Fruit fly (Drosophila melanogaster) whole organism, embryonic: Measurements from ENCODE around the gene BTBD9.

Experiments used
- Antp ChIP-seq: fragments of 200-800 bp; sonication (Bioruptor generic); optimal IDR thresholded peaks from 3 replicates; lab custom pipeline; 2016; ENCODE audit warnings: missing biosample characterization, missing genetic modification characterization
- Atf6 ChIP-seq: fragments of 200-800 bp; sonication (Bioruptor generic); IDR thresholded peaks from 2 replicates; pipeline ENCODE4 v1.3.6; 2022; ENCODE audit warnings: missing biosample characterization, missing genetic modification characterization
- CG10959 ChIP-seq: fragments of 200-800 bp; sonication (Bioruptor generic); IDR thresholded peaks from 2 replicates; pipeline ENCODE4 v1.3.6; 2022; ENCODE audit warnings: missing biosample characterization, missing genetic modification characterization
- CG10979 ChIP-seq: fragments of 200-800 bp; sonication (Bioruptor generic); optimal IDR thresholded peaks from 2 replicates; lab custom pipeline; 2018; ENCODE audit warnings: missing biosample characterization, mild to moderate bottlenecking, missing genetic modification characterization, moderate library complexity
- CG11093 ChIP-seq: fragments of 200-800 bp; sonication (Bioruptor generic); IDR thresholded peaks from 3 replicates; pipeline ENCODE4 v1.3.6; 2022; ENCODE audit warnings: missing biosample characterization, missing genetic modification characterization
- CG11504 ChIP-seq: fragments of 200-800 bp; sonication (Bioruptor generic); optimal IDR thresholded peaks from 3 replicates; lab custom pipeline; 2019; ENCODE audit warnings: missing biosample characterization, mild to moderate bottlenecking, missing genetic modification characterization, moderate library complexity
- CG13296 ChIP-seq: fragments of 200-800 bp; sonication (Bioruptor generic); optimal IDR thresholded peaks from 3 replicates; lab custom pipeline; 2018; ENCODE audit warnings: missing biosample characterization, mild to moderate bottlenecking, missing genetic modification characterization
- CG13894 ChIP-seq: fragments of 200-800 bp; sonication (Bioruptor generic); optimal IDR thresholded peaks from 3 replicates; lab custom pipeline; 2018; ENCODE audit warnings: missing biosample characterization, mild to moderate bottlenecking, missing genetic modification characterization, moderate library complexity
- CG15514 ChIP-seq: fragments of 200-800 bp; sonication (Bioruptor generic); optimal IDR thresholded peaks from 3 replicates; lab custom pipeline; 2017; ENCODE audit warnings: missing biosample characterization, missing genetic modification characterization, mild to moderate bottlenecking, moderate library complexity, missing genetic modification reagents
- CG16815 ChIP-seq: fragments of 200-800 bp; sonication (Bioruptor generic); optimal IDR thresholded peaks from 3 replicates; lab custom pipeline; 2017; ENCODE audit warnings: missing biosample characterization, mild to moderate bottlenecking, missing genetic modification characterization
- CG17385 ChIP-seq: fragments of 200-800 bp; sonication (Bioruptor generic); optimal IDR thresholded peaks from 3 replicates; lab custom pipeline; 2018; ENCODE audit warnings: missing biosample characterization, mild to moderate bottlenecking, missing genetic modification characterization
- CG18619 ChIP-seq: fragments of 200-800 bp; sonication (Bioruptor generic); optimal IDR thresholded peaks from 3 replicates; lab custom pipeline; 2017; ENCODE audit warnings: missing biosample characterization, mild to moderate bottlenecking, missing genetic modification characterization
- CG2116 ChIP-seq: fragments of 200-800 bp; sonication (Bioruptor generic); optimal IDR thresholded peaks from 3 replicates; lab custom pipeline; 2018; ENCODE audit warnings: missing biosample characterization, mild to moderate bottlenecking, missing genetic modification characterization
- CG2875 ChIP-seq: fragments of 200-800 bp; sonication (Bioruptor generic); optimal IDR thresholded peaks from 2 replicates; lab custom pipeline; 2017; ENCODE audit warnings: missing biosample characterization, mild to moderate bottlenecking, missing genetic modification characterization, missing genetic modification reagents
- CG31224 ChIP-seq: fragments of 200-800 bp; sonication (Bioruptor generic); IDR thresholded peaks from 2 replicates; pipeline ENCODE4 v1.3.6; 2022; ENCODE audit warnings: missing biosample characterization, missing genetic modification characterization
- CG3407 ChIP-seq: fragments of 200-800 bp; sonication (Bioruptor generic); optimal IDR thresholded peaks from 2 replicates; lab custom pipeline; 2018; ENCODE audit warnings: missing biosample characterization, mild to moderate bottlenecking, missing genetic modification characterization
- CG34376 ChIP-seq: fragments of 200-800 bp; sonication (Bioruptor generic); optimal IDR thresholded peaks from 2 replicates; lab custom pipeline; 2018; ENCODE audit warnings: missing biosample characterization, mild to moderate bottlenecking, missing genetic modification characterization
- CG4360 ChIP-seq: fragments of 200-800 bp; sonication (Bioruptor generic); IDR thresholded peaks from 2 replicates; pipeline ENCODE4 v1.3.6; 2022; ENCODE audit warnings: missing biosample characterization, missing genetic modification characterization
- CG4707 ChIP-seq: fragments of 200-800 bp; sonication (Bioruptor generic); optimal IDR thresholded peaks from 2 replicates; lab custom pipeline; 2018; ENCODE audit warnings: missing biosample characterization, mild to moderate bottlenecking, missing genetic modification characterization, moderate library complexity
- CG5245 ChIP-seq: fragments of 200-800 bp; sonication (Bioruptor generic); optimal IDR thresholded peaks from 3 replicates; lab custom pipeline; 2016; ENCODE audit warnings: missing biosample characterization, missing genetic modification characterization
- CG6683 ChIP-seq: fragments of 200-800 bp; sonication (Bioruptor generic); optimal IDR thresholded peaks from 2 replicates; lab custom pipeline; 2017; ENCODE audit warnings: missing biosample characterization, mild to moderate bottlenecking, missing genetic modification characterization, missing genetic modification reagents
- CG7839 ChIP-seq: fragments of 200-800 bp; sonication (Bioruptor generic); optimal IDR thresholded peaks from 3 replicates; lab custom pipeline; 2018; ENCODE audit warnings: missing biosample characterization, mild to moderate bottlenecking, missing genetic modification characterization, moderate library complexity
- CG8089 ChIP-seq: fragments of 200-800 bp; sonication (Bioruptor generic); optimal IDR thresholded peaks from 3 replicates; lab custom pipeline; 2016; ENCODE audit warnings: missing biosample characterization, missing genetic modification characterization
- Doc3 ChIP-seq: fragments of 200-800 bp; sonication (Bioruptor generic); IDR thresholded peaks from 3 replicates; pipeline ENCODE4 v1.3.6; 2022; ENCODE audit warnings: missing biosample characterization, missing genetic modification characterization; ENCODE audit not compliant: partially characterized antibody
- Ets65A ChIP-seq: fragments of 200-800 bp; sonication (Bioruptor generic); peaks from one replicate; lab custom pipeline; 2016; ENCODE audit warnings: missing biosample characterization, missing genetic modification characterization
- Fer2 ChIP-seq: fragments of 200-800 bp; sonication (Bioruptor generic); optimal IDR thresholded peaks from 2 replicates; lab custom pipeline; 2018; ENCODE audit warnings: missing biosample characterization, mild to moderate bottlenecking, missing genetic modification characterization, moderate library complexity
- HmgD ChIP-seq: fragments of 200-800 bp; sonication (Bioruptor generic); optimal IDR thresholded peaks from 3 replicates; lab custom pipeline; 2016; ENCODE audit warnings: missing biosample characterization, missing genetic modification characterization
- Hmx ChIP-seq: fragments of 200-800 bp; sonication (Bioruptor generic); optimal IDR thresholded peaks from 2 replicates; lab custom pipeline; 2016; ENCODE audit warnings: missing biosample characterization, missing genetic modification characterization
- Kr ChIP-seq: fragments of 200-800 bp; sonication (Bioruptor generic); optimal IDR thresholded peaks from 2 replicates; lab custom pipeline; 2017; ENCODE audit warnings: missing biosample characterization, mild to moderate bottlenecking, missing genetic modification characterization
- Oaz ChIP-seq: fragments of 200-800 bp; sonication (Bioruptor generic); IDR thresholded peaks from 2 replicates; pipeline ENCODE4 v1.3.6; 2022; ENCODE audit warnings: missing biosample characterization, missing genetic modification characterization
- Side ChIP-seq: fragments of 200-800 bp; sonication (Bioruptor generic); optimal IDR thresholded peaks from 2 replicates; lab custom pipeline; 2016; ENCODE audit warnings: missing biosample characterization, missing genetic modification characterization
- Sin3A ChIP-seq: fragments of >200 bp; optimal IDR thresholded peaks from 2 replicates; lab custom pipeline; 2018
- Ssrp ChIP-seq: fragments of 200-800 bp; sonication (Bioruptor generic); optimal IDR thresholded peaks from 2 replicates; lab custom pipeline; 2018; ENCODE audit warnings: missing biosample characterization, mild to moderate bottlenecking, missing genetic modification characterization, moderate library complexity
- YL-1 ChIP-seq: fragments of 200-800 bp; sonication (Bioruptor generic); optimal IDR thresholded peaks from 3 replicates; lab custom pipeline; 2017; ENCODE audit warnings: missing biosample characterization, mild to moderate bottlenecking, missing genetic modification characterization
- al ChIP-seq: fragments of 200-800 bp; sonication (Bioruptor generic); IDR thresholded peaks from 2 replicates; pipeline ENCODE4 v1.3.6; 2022; ENCODE audit warnings: missing biosample characterization, missing genetic modification characterization
- caup ChIP-seq: fragments of 200-800 bp; sonication (Bioruptor generic); optimal IDR thresholded peaks from 3 replicates; lab custom pipeline; 2017; ENCODE audit warnings: missing biosample characterization, mild to moderate bottlenecking, missing genetic modification characterization, moderate library complexity; ENCODE audit not compliant: severe bottlenecking
- chif ChIP-seq, 2 experiments: fragments of 200-800 bp; sonication (Bioruptor generic); optimal IDR thresholded peaks; 3 replicates each; lab custom pipeline; 2016; ENCODE audit warnings: missing biosample characterization in 2 of 2, missing genetic modification characterization in 2 of 2
- chm ChIP-seq: fragments of 200-800 bp; sonication (Bioruptor generic); IDR thresholded peaks from 2 replicates; pipeline ENCODE4 v1.3.6; 2022; ENCODE audit warnings: missing biosample characterization, missing genetic modification characterization
- corto ChIP-seq: fragments of 200-800 bp; sonication (Bioruptor generic); optimal IDR thresholded peaks from 2 replicates; lab custom pipeline; 2016; ENCODE audit warnings: missing biosample characterization, mild to moderate bottlenecking, missing genetic modification characterization, moderate library complexity
- crc ChIP-seq: fragments of 200-800 bp; sonication (Bioruptor generic); optimal IDR thresholded peaks from 2 replicates; lab custom pipeline; 2016; ENCODE audit warnings: missing biosample characterization, missing genetic modification characterization
- dmrt11E ChIP-seq: fragments of 200-800 bp; sonication (Bioruptor generic); optimal IDR thresholded peaks from 3 replicates; lab custom pipeline; 2018; ENCODE audit warnings: missing biosample characterization, mild to moderate bottlenecking, missing genetic modification characterization, moderate library complexity
- fd64A ChIP-seq: fragments of 200-800 bp; sonication (Bioruptor generic); optimal IDR thresholded peaks from 3 replicates; lab custom pipeline; 2018; ENCODE audit warnings: missing biosample characterization, mild to moderate bottlenecking, missing genetic modification characterization
- gce ChIP-seq: fragments of 200-800 bp; sonication (Bioruptor generic); IDR thresholded peaks from 3 replicates; pipeline ENCODE4 v1.3.6; 2022; ENCODE audit warnings: missing biosample characterization, missing genetic modification characterization
- gfzf ChIP-seq: fragments of 200-800 bp; sonication (Bioruptor generic); optimal IDR thresholded peaks from 2 replicates; lab custom pipeline; 2016; ENCODE audit warnings: missing biosample characterization, mild to moderate bottlenecking, missing genetic modification characterization, moderate library complexity
- gsb-n ChIP-seq: fragments of 200-800 bp; sonication (Bioruptor generic); optimal IDR thresholded peaks from 3 replicates; lab custom pipeline; 2018; ENCODE audit warnings: missing biosample characterization, mild to moderate bottlenecking, missing genetic modification characterization
- her ChIP-seq: fragments of 200-800 bp; sonication (Bioruptor generic); optimal IDR thresholded peaks from 2 replicates; lab custom pipeline; 2016; ENCODE audit warnings: missing biosample characterization, missing genetic modification characterization
- lbe ChIP-seq: fragments of 200-800 bp; sonication (Bioruptor generic); optimal IDR thresholded peaks from 2 replicates; lab custom pipeline; 2016; ENCODE audit warnings: missing biosample characterization, mild to moderate bottlenecking, missing genetic modification characterization
- ro ChIP-seq: fragments of 200-800 bp; sonication (Bioruptor generic); IDR thresholded peaks from 2 replicates; pipeline ENCODE4 v1.3.6; 2022; ENCODE audit warnings: missing biosample characterization, missing genetic modification characterization
- scrt ChIP-seq: fragments of 200-800 bp; sonication (Bioruptor generic); optimal IDR thresholded peaks from 2 replicates; lab custom pipeline; 2018; ENCODE audit warnings: missing biosample characterization, mild to moderate bottlenecking, missing genetic modification characterization, moderate library complexity
- sisA ChIP-seq: fragments of 200-800 bp; sonication (Bioruptor generic); IDR thresholded peaks from 2 replicates; pipeline ENCODE4 v1.3.6; 2022; ENCODE audit warnings: missing biosample characterization, missing genetic modification characterization
- tgo ChIP-seq: fragments of 200-800 bp; sonication (Bioruptor generic); IDR thresholded peaks from 3 replicates; pipeline ENCODE4 v1.3.6; 2022; ENCODE audit warnings: missing biosample characterization, missing genetic modification characterization
- twi ChIP-seq: fragments of 200-800 bp; optimal IDR thresholded peaks from 2 replicates; lab custom pipeline; 2019; ENCODE audit warnings: missing biosample characterization, mild to moderate bottlenecking, missing genetic modification characterization, moderate library complexity

The BTBD9 gene

dm6 chrX:10757616-10758078 lies 10.7 kb upstream of the BTBD9 start, which contains the start of gene Rph (continued):
- TF ChIP-seq CG4360 (GFP tag; lab: Robert Waterston, UW) (no peak), gce (GFP tag; lab: Robert Waterston, UW) (no peak), CG8089 (GFP tag; lab: Kevin White, UChicago) (no peak), Hmx (no peak), CG16815 (no peak), Doc3 (GFP tag; lab: Robert Waterston, UW) (no peak), corto (GFP tag; lab: Kevin White, UChicago) (no peak), YL-1 (GFP tag; lab: Kevin White, UChicago) (no peak), CG17385 (no peak), CG3407 (GFP tag; lab: Kevin White, UChicago) (no peak), CG7839 (tag; lab: Kevin White, UChicago) (peak; percentile 11), Fer2 (tag; lab: Kevin White, UChicago) (no peak), ro (GFP tag; lab: Robert Waterston, UW) (no peak), HmgD (GFP tag; lab: Kevin White, UChicago) (no peak), chm (GFP tag; lab: Robert Waterston, UW) (no peak), CG5245 (GFP tag; lab: Kevin White, UChicago) (no peak), Ssrp (tag; lab: Kevin White, UChicago) (no peak), CG34376 (peak; percentile 18), CG6683 (no peak), twi (no peak), sisA (GFP tag; lab: Robert Waterston, UW) (no peak), CG2116 (GFP tag; lab: Kevin White, UChicago) (no peak), her (GFP tag; lab: Kevin White, UChicago) (no peak), caup (GFP tag; lab: Kevin White, UChicago) (no peak), Sin3A (lab: Kevin White, UChicago) (no peak), Kr (GFP tag; lab: Kevin White, UChicago) (no peak), Antp (GFP tag; lab: Kevin White, UChicago) (no peak), scrt (GFP tag; lab: Kevin White, UChicago) (peak; percentile 82), lbe (GFP tag; lab: Kevin White, UChicago) (no peak), CG11504 (peak; percentile 22), CG18619 (GFP tag; lab: Kevin White, UChicago) (no peak), CG13894 (tag; lab: Kevin White, UChicago) (peak; percentile 40), CG10979 (tag; lab: Kevin White, UChicago) (no peak), chif (GFP tag; optimal IDR thresholded peaks at IDR 0.05; lab: Kevin White, UChicago) (no peak), dmrt11E (tag; lab: Kevin White, UChicago) (no peak), crc (GFP tag; lab: Kevin White, UChicago) (no peak), Ets65A (GFP tag; lab: Kevin White, UChicago) (peak; percentile 90), fd64A (GFP tag; lab: Kevin White, UChicago) (no peak), tgo (GFP tag; lab: Robert Waterston, UW) (no peak), CG13296 (GFP tag; lab: Kevin White, UChicago) (no peak), CG10959 (GFP tag; lab: Robert Waterston, UW) (no peak), CG11093 (GFP tag; lab: Robert Waterston, UW) (no peak), Atf6 (GFP tag; lab: Robert Waterston, UW) (0 out of 2 replicates have a peak, but pooled peaks have one; percentile 42), gsb-n (tag; lab: Kevin White, UChicago) (no peak), al (GFP tag; lab: Robert Waterston, UW) (no peak), CG15514 (GFP tag; lab: Kevin White, UChicago) (peak; percentile 19), CG31224 (GFP tag; lab: Robert Waterston, UW) (no peak), Side (GFP tag; lab: Kevin White, UChicago) (no peak), Oaz (GFP tag; lab: Robert Waterston, UW) (no peak), CG2875 (no peak), gfzf (GFP tag; lab: Kevin White, UChicago) (no peak), CG4707 (GFP tag; lab: Kevin White, UChicago) (no peak)
